Fruit fly (Drosophila melanogaster): ENCODE measurements around the gene CG5274.

DNA sequence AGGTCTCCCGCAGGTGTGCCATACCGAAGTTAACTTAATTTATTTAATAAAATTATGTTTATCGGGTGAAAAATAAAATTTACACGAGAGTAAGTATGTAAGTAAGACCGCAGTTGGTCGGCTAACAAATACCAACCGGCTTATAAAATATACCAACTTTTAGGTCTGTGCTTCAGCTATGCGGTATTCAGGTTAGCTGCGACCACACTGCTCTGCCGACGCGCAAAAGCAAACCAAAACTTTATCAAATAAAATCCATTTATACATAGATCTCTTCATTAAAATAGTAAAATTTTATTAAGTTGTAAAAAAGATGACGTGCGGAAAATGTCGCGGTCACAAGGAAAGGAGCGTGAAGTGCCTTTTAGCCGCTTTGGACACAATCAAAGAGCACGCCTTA is 8.6 kb upstream of the CG5274 start, which contains the start of the genes mRpL15 and CtIP:
- no peak for TF ChIP-seq psq (optimal IDR thresholded peaks at IDR 0.05)
- TF ChIP-seq usp (GFP tag; optimal IDR thresholded peaks at IDR 0.05) = no peak
- no peak for TF ChIP-seq pan (optimal IDR thresholded peaks at IDR 0.05)
- no peak for TF ChIP-seq EcR (GFP tag; optimal IDR thresholded peaks at IDR 0.05)
- no peak for TF ChIP-seq Dll (optimal IDR thresholded peaks at IDR 0.05)
